Fruit fly (Drosophila melanogaster) whole organism, embryonic: ENCODE results near the gene CG13810.

Experiments used
- Blimp-1 ChIP-seq: fragments of 200-800 bp; sonication (Bioruptor generic); optimal IDR thresholded peaks from 3 replicates; lab custom pipeline; 2018; ENCODE audit warnings: missing biosample characterization, missing genetic modification characterization, mild to moderate bottlenecking, moderate library complexity, missing genetic modification reagents
- CG17359 ChIP-seq: fragments of 200-800 bp; sonication (Bioruptor generic); optimal IDR thresholded peaks from 3 replicates; lab custom pipeline; 2018; ENCODE audit warnings: missing biosample characterization, mild to moderate bottlenecking, missing genetic modification characterization, moderate library complexity
- CG42726 ChIP-seq: fragments of 200-800 bp; sonication (Bioruptor generic); IDR thresholded peaks from 2 replicates; pipeline ENCODE4 v1.3.6; 2022; ENCODE audit warnings: missing biosample characterization, missing genetic modification characterization; ENCODE audit not compliant: partially characterized antibody
- CG8478 ChIP-seq: fragments of >200 bp; optimal IDR thresholded peaks from 2 replicates; lab custom pipeline; 2018
- E2f1 ChIP-seq: fragments of 200-800 bp; sonication (Bioruptor generic); IDR thresholded peaks from 2 replicates; pipeline ENCODE4 v1.3.6; 2022; ENCODE audit warnings: missing biosample characterization, missing genetic modification characterization
- ac ChIP-seq: fragments of 200-800 bp; sonication (Bioruptor generic); optimal IDR thresholded peaks from 3 replicates; lab custom pipeline; 2017; ENCODE audit warnings: missing biosample characterization, mild to moderate bottlenecking, missing genetic modification characterization
- al ChIP-seq: fragments of 200-800 bp; sonication (Bioruptor generic); IDR thresholded peaks from 2 replicates; pipeline ENCODE4 v1.3.6; 2022; ENCODE audit warnings: missing biosample characterization, missing genetic modification characterization
- gsb ChIP-seq: fragments of 200-800 bp; sonication (Bioruptor generic); IDR thresholded peaks from 2 replicates; pipeline ENCODE4 v1.3.6; 2022; ENCODE audit warnings: missing biosample characterization, missing genetic modification characterization
- insv ChIP-seq, 2 experiments: fragments of 200-800 bp; sonication (Bioruptor generic); optimal IDR thresholded peaks; 3 replicates each; lab custom pipeline; 2016 to 2018; ENCODE audit warnings: missing biosample characterization in 2 of 2, missing genetic modification characterization in 2 of 2
- lmd ChIP-seq: fragments of 200-800 bp; sonication (Bioruptor generic); IDR thresholded peaks from 2 replicates; pipeline ENCODE4 v1.3.6; 2022; ENCODE audit warnings: missing biosample characterization, missing genetic modification characterization
- pb ChIP-seq: fragments of 200-800 bp; sonication (Bioruptor generic); optimal IDR thresholded peaks from 3 replicates; lab custom pipeline; 2016; ENCODE audit warnings: missing biosample characterization, missing genetic modification characterization

DNA sequence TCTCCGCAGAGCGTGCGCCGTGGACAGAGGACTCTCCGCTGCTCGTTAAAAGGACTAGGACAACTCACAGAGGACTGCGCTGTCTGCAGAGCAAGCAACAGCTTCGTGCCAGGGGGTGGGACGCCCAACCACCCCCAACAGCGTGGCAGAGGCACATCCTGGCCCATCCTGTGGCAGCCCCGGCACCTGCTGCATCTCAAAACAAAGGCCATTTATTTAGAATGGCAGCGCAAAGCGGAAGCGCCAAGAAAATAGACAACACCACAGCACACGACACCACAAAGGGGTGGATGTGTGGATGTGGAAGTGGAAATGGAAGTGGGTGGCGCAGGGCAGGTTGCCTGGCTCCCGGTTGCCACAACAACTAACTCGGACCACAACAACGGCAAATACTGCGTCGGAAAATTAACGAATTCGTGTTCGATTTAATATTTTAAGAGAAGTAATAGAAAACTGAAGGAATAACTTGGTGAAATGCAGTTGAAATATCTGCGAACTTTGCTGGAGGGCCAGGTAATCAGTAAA, 43.5 kb downstream of the CG13810 start, which contains the start of gene Oseg2:
- TF ChIP-seq lmd (GFP tag; lab: Robert Waterston, UW): no peak
- no peak for TF ChIP-seq CG42726 (GFP tag; lab: Robert Waterston, UW)
- no peak for TF ChIP-seq CG8478 (lab: Kevin White, UChicago)
- TF ChIP-seq ac (GFP tag; lab: Kevin White, UChicago): no peak
- no peak for TF ChIP-seq al (GFP tag; lab: Robert Waterston, UW)
- no peak for TF ChIP-seq Blimp-1 (GFP tag; lab: Kevin White, UChicago)
- TF ChIP-seq gsb (GFP tag; lab: Robert Waterston, UW): no peak
- no peak for TF ChIP-seq insv (GFP tag; optimal IDR thresholded peaks at IDR 0.05; lab: Kevin White, UChicago)
- TF ChIP-seq E2f1 (GFP tag; lab: Robert Waterston, UW): no peak
- TF ChIP-seq pb (GFP tag; lab: Kevin White, UChicago): no peak
- no peak for TF ChIP-seq CG17359 (tag; lab: Kevin White, UChicago)
